Worm (Caenorhabditis elegans): Measurements from ENCODE around the gene btb-4.

DNA sequence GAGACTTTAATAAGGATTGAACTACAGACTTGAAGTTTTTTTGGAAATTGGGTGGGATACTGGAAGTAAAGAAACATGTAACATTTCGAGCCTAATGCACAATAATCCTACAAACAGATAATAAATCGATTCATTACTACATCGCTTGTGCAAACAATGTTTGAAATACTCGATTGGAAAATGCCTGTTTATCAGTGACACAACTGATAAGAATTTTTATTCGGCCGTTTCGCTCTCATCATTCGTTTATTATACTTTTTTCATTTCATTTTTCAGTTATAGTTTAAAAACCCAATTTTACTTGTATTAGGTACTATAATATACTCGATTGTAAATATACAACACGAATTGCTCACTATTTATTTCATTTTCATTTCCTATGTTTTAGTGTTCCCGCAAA lies 36.4 kb upstream of the btb-4 start:
- no peak for TF ChIP-seq W03F9.2 (tag; optimal IDR thresholded peaks at IDR 0.05)
- TF ChIP-seq him-1 (tag; optimal IDR thresholded peaks at IDR 0.05): no peak
